Fruit fly (Drosophila melanogaster) whole organism, embryonic: ENCODE data around the gene Pgant2.

ENCODE experiments used
- Atf6 ChIP-seq: fragments of 200-800 bp; sonication (Bioruptor generic); IDR thresholded peaks from 2 replicates; pipeline ENCODE4 v1.3.6; 2022; ENCODE audit warnings: missing biosample characterization, missing genetic modification characterization
- Bgb ChIP-seq: fragments of 200-800 bp; sonication (Bioruptor generic); IDR thresholded peaks from 2 replicates; pipeline ENCODE4 v1.3.6; 2022; ENCODE audit warnings: missing biosample characterization, missing genetic modification characterization; ENCODE audit not compliant: partially characterized antibody
- CG10321 ChIP-seq: fragments of 200-800 bp; sonication (Bioruptor generic); IDR thresholded peaks from 2 replicates; pipeline ENCODE4 v1.3.6; 2022; ENCODE audit warnings: missing biosample characterization, missing genetic modification characterization
- CG12071 ChIP-seq: fragments of 200-800 bp; sonication (Bioruptor generic); optimal IDR thresholded peaks from 3 replicates; lab custom pipeline; 2018; ENCODE audit warnings: missing biosample characterization, mild to moderate bottlenecking, missing genetic modification characterization
- CG12391 ChIP-seq: fragments of 200-800 bp; sonication (Bioruptor generic); optimal IDR thresholded peaks from 3 replicates; lab custom pipeline; 2018; ENCODE audit warnings: missing biosample characterization, mild to moderate bottlenecking, missing genetic modification characterization, moderate library complexity
- CG13296 ChIP-seq: fragments of 200-800 bp; sonication (Bioruptor generic); optimal IDR thresholded peaks from 3 replicates; lab custom pipeline; 2018; ENCODE audit warnings: missing biosample characterization, mild to moderate bottlenecking, missing genetic modification characterization
- CG13424 ChIP-seq: fragments of 200-800 bp; sonication (Bioruptor generic); optimal IDR thresholded peaks from 2 replicates; lab custom pipeline; 2019; ENCODE audit warnings: missing biosample characterization, mild to moderate bottlenecking, missing genetic modification characterization, moderate library complexity
- CG14014 ChIP-seq: fragments of 200-800 bp; sonication (Bioruptor generic); IDR thresholded peaks from 2 replicates; pipeline ENCODE4 v1.3.6; 2022; ENCODE audit warnings: missing biosample characterization, missing genetic modification characterization
- CG15011 ChIP-seq: fragments of 200-800 bp; sonication (Bioruptor generic); optimal IDR thresholded peaks from 3 replicates; lab custom pipeline; 2018; ENCODE audit warnings: missing biosample characterization, mild to moderate bottlenecking, missing genetic modification characterization
- CG15269 ChIP-seq: fragments of 200-800 bp; sonication (Bioruptor generic); optimal IDR thresholded peaks from 2 replicates; lab custom pipeline; 2018; ENCODE audit warnings: missing biosample characterization, mild to moderate bottlenecking, missing genetic modification characterization, moderate library complexity
- CG15696 ChIP-seq: fragments of 200-800 bp; sonication (Bioruptor generic); optimal IDR thresholded peaks from 2 replicates; lab custom pipeline; 2019; ENCODE audit warnings: missing biosample characterization, mild to moderate bottlenecking, missing genetic modification characterization, moderate library complexity
- CG1647 ChIP-seq: fragments of 200-800 bp; sonication (Bioruptor generic); optimal IDR thresholded peaks from 3 replicates; lab custom pipeline; 2016; ENCODE audit warnings: missing biosample characterization, missing genetic modification characterization
- CG17186 ChIP-seq: fragments of 200-800 bp; sonication (Bioruptor generic); optimal IDR thresholded peaks from 3 replicates; lab custom pipeline; 2017; ENCODE audit warnings: missing biosample characterization, missing genetic modification reagents, missing genetic modification characterization
- CG17359 ChIP-seq: fragments of 200-800 bp; sonication (Bioruptor generic); optimal IDR thresholded peaks from 3 replicates; lab custom pipeline; 2018; ENCODE audit warnings: missing biosample characterization, mild to moderate bottlenecking, missing genetic modification characterization, moderate library complexity
- CG2199 ChIP-seq: fragments of 200-800 bp; sonication (Bioruptor generic); IDR thresholded peaks from 3 replicates; pipeline ENCODE4 v1.3.6; 2022; ENCODE audit warnings: missing biosample characterization, missing genetic modification characterization
- CG3065 ChIP-seq: fragments of 200-800 bp; sonication (Bioruptor generic); optimal IDR thresholded peaks from 2 replicates; lab custom pipeline; 2016; ENCODE audit warnings: missing biosample characterization, missing genetic modification characterization
- CG32767 ChIP-seq: fragments of 200-800 bp; sonication (Bioruptor generic); IDR thresholded peaks from 2 replicates; pipeline ENCODE4 v1.3.6; 2022; ENCODE audit warnings: missing biosample characterization, missing genetic modification characterization
- CG7928 ChIP-seq: fragments of 200-800 bp; sonication (Bioruptor generic); optimal IDR thresholded peaks from 2 replicates; lab custom pipeline; 2017; ENCODE audit warnings: missing biosample characterization, mild to moderate bottlenecking, missing genetic modification characterization
- CG8089 ChIP-seq: fragments of 200-800 bp; sonication (Bioruptor generic); optimal IDR thresholded peaks from 3 replicates; lab custom pipeline; 2016; ENCODE audit warnings: missing biosample characterization, missing genetic modification characterization
- CG9609 ChIP-seq: fragments of 200-800 bp; sonication (Bioruptor generic); optimal IDR thresholded peaks from 3 replicates; lab custom pipeline; 2016; ENCODE audit warnings: missing biosample characterization, missing genetic modification characterization
- CG9727 ChIP-seq: fragments of 200-800 bp; sonication (Bioruptor generic); optimal IDR thresholded peaks from 3 replicates; lab custom pipeline; 2017; ENCODE audit warnings: missing biosample characterization, mild to moderate bottlenecking, missing genetic modification characterization
- CkIIα-i1 ChIP-seq: fragments of 200-800 bp; sonication (Bioruptor generic); IDR thresholded peaks from 2 replicates; pipeline ENCODE4 v1.3.6; 2022; ENCODE audit warnings: missing biosample characterization, missing genetic modification characterization
- Doc3 ChIP-seq: fragments of 200-800 bp; sonication (Bioruptor generic); IDR thresholded peaks from 3 replicates; pipeline ENCODE4 v1.3.6; 2022; ENCODE audit warnings: missing biosample characterization, missing genetic modification characterization; ENCODE audit not compliant: partially characterized antibody
- Ets65A ChIP-seq: fragments of 200-800 bp; sonication (Bioruptor generic); peaks from one replicate; lab custom pipeline; 2016; ENCODE audit warnings: missing biosample characterization, missing genetic modification characterization
- Fer3 ChIP-seq: fragments of 200-800 bp; sonication (Bioruptor generic); optimal IDR thresholded peaks from 2 replicates; lab custom pipeline; 2018; ENCODE audit warnings: missing biosample characterization, mild to moderate bottlenecking, missing genetic modification characterization, moderate library complexity
- HmgD ChIP-seq: fragments of 200-800 bp; sonication (Bioruptor generic); optimal IDR thresholded peaks from 3 replicates; lab custom pipeline; 2016; ENCODE audit warnings: missing biosample characterization, missing genetic modification characterization
- Jarid2 ChIP-seq: fragments of 200-800 bp; sonication (Bioruptor generic); optimal IDR thresholded peaks from 3 replicates; lab custom pipeline; 2017; ENCODE audit warnings: mild to moderate bottlenecking, missing biosample characterization, missing genetic modification reagents, missing genetic modification characterization
- MESR4 ChIP-seq: fragments of 200-800 bp; sonication (Bioruptor generic); optimal IDR thresholded peaks from 2 replicates; lab custom pipeline; 2018; ENCODE audit warnings: missing biosample characterization, mild to moderate bottlenecking, missing genetic modification characterization, moderate library complexity
- Med ChIP-seq: fragments of 200-800 bp; sonication (Bioruptor generic); peaks from one replicate; lab custom pipeline; 2016; ENCODE audit warnings: missing biosample characterization, missing genetic modification characterization, mild to moderate bottlenecking, inconsistent platforms, moderate library complexity
- NfI ChIP-seq: fragments of 200-800 bp; sonication (Bioruptor generic); optimal IDR thresholded peaks from 3 replicates; lab custom pipeline; 2018; ENCODE audit warnings: missing biosample characterization, mild to moderate bottlenecking, missing genetic modification characterization, moderate library complexity
- Rx ChIP-seq: fragments of 200-800 bp; sonication (Bioruptor generic); IDR thresholded peaks from 2 replicates; pipeline ENCODE4 v1.3.6; 2022; ENCODE audit warnings: missing biosample characterization, missing genetic modification characterization
- aop ChIP-seq: fragments of 200-800 bp; sonication (Bioruptor generic); IDR thresholded peaks from 2 replicates; pipeline ENCODE4 v1.3.6; 2022; ENCODE audit warnings: missing biosample characterization, missing genetic modification characterization
- chm ChIP-seq: fragments of 200-800 bp; sonication (Bioruptor generic); IDR thresholded peaks from 2 replicates; pipeline ENCODE4 v1.3.6; 2022; ENCODE audit warnings: missing biosample characterization, missing genetic modification characterization
- crol ChIP-seq: fragments of 200-800 bp; sonication (Bioruptor generic); IDR thresholded peaks from 2 replicates; pipeline ENCODE4 v1.3.6; 2022; ENCODE audit warnings: missing biosample characterization, missing genetic modification characterization
- ftz-f1 ChIP-seq: fragments of 200-800 bp; sonication (Bioruptor generic); optimal IDR thresholded peaks from 2 replicates; lab custom pipeline; 2016; ENCODE audit warnings: missing biosample characterization, missing genetic modification characterization
- gce ChIP-seq: fragments of 200-800 bp; sonication (Bioruptor generic); IDR thresholded peaks from 3 replicates; pipeline ENCODE4 v1.3.6; 2022; ENCODE audit warnings: missing biosample characterization, missing genetic modification characterization
- gsb-n ChIP-seq: fragments of 200-800 bp; sonication (Bioruptor generic); optimal IDR thresholded peaks from 3 replicates; lab custom pipeline; 2018; ENCODE audit warnings: missing biosample characterization, mild to moderate bottlenecking, missing genetic modification characterization
- insv ChIP-seq, 2 experiments: fragments of 200-800 bp; sonication (Bioruptor generic); optimal IDR thresholded peaks; 3 replicates each; lab custom pipeline; 2016 to 2018; ENCODE audit warnings: missing biosample characterization in 2 of 2, missing genetic modification characterization in 2 of 2
- inv ChIP-seq: fragments of 200-800 bp; sonication (Bioruptor generic); IDR thresholded peaks from 2 replicates; pipeline ENCODE4 v1.3.6; 2022; ENCODE audit warnings: missing biosample characterization, missing genetic modification characterization; ENCODE audit not compliant: partially characterized antibody
- lov ChIP-seq, 2 experiments: fragments of 200-800 bp in 1 of 2; fragments of >200 bp in 1 of 2; sonication (Bioruptor generic) in 1 of 2; IDR thresholded peaks in 1 of 2; optimal IDR thresholded peaks in 1 of 2; 2 replicates in 1 of 2; 3 replicates in 1 of 2; pipeline versions ENCODE4 v1.3.6 to Lab custom; 2017 to 2022; ENCODE audit warnings: missing biosample characterization in 1 of 2, missing genetic modification characterization in 1 of 2
- mam ChIP-seq: fragments of 200-800 bp; sonication (Bioruptor generic); optimal IDR thresholded peaks from 3 replicates; lab custom pipeline; 2016; ENCODE audit warnings: missing biosample characterization, missing genetic modification characterization
- nom ChIP-seq: fragments of 200-800 bp; sonication (Bioruptor generic); optimal IDR thresholded peaks from 2 replicates; lab custom pipeline; 2017; ENCODE audit warnings: missing biosample characterization, missing genetic modification characterization, mild to moderate bottlenecking, moderate library complexity, missing genetic modification reagents
- pho ChIP-seq: fragments of 200-800 bp; sonication (Bioruptor generic); optimal IDR thresholded peaks from 2 replicates; lab custom pipeline; 2016; ENCODE audit warnings: missing biosample characterization, missing genetic modification characterization
- phol ChIP-seq: fragments of 200-800 bp; sonication (Bioruptor generic); optimal IDR thresholded peaks from 3 replicates; lab custom pipeline; 2018; ENCODE audit warnings: missing biosample characterization, mild to moderate bottlenecking, missing genetic modification characterization, moderate library complexity
- repo ChIP-seq: fragments of 200-800 bp; sonication (Bioruptor generic); optimal IDR thresholded peaks from 2 replicates; lab custom pipeline; 2016; ENCODE audit warnings: missing biosample characterization, missing genetic modification characterization
- sens ChIP-seq: fragments of 200-800 bp; sonication (Bioruptor generic); peaks from one replicate; lab custom pipeline; 2016; ENCODE audit warnings: missing biosample characterization, missing genetic modification characterization
- slbo ChIP-seq: fragments of 200-800 bp; sonication (Bioruptor generic); IDR thresholded peaks from 2 replicates; pipeline ENCODE4 v1.3.6; 2022; ENCODE audit warnings: missing biosample characterization, missing genetic modification characterization
- vfl ChIP-seq: fragments of 200-800 bp; sonication (Bioruptor generic); optimal IDR thresholded peaks from 2 replicates; lab custom pipeline; 2016; ENCODE audit warnings: missing biosample characterization, missing genetic modification characterization
- vnd ChIP-seq: fragments of 200-800 bp; sonication (Bioruptor generic); IDR thresholded peaks from 3 replicates; pipeline ENCODE4 v1.3.6; 2022; ENCODE audit warnings: missing biosample characterization, missing genetic modification characterization; ENCODE audit not compliant: partially characterized antibody
- zf30C ChIP-seq: fragments of 200-800 bp; sonication (Bioruptor generic); optimal IDR thresholded peaks from 3 replicates; lab custom pipeline; 2018; ENCODE audit warnings: missing biosample characterization, mild to moderate bottlenecking, missing genetic modification characterization

The Pgant2 gene

dm6 chr2L:3372483-3372929, 54.0 kb downstream of the Pgant2 start (continued):
- TF ChIP-seq CG7928 (GFP tag; lab: Kevin White, UChicago): no peak
- TF ChIP-seq CG13296 (GFP tag; lab: Kevin White, UChicago): peak; percentile 3
- peak; percentile 6 for TF ChIP-seq CG17359 (tag; lab: Kevin White, UChicago)
- no peak for TF ChIP-seq gce (GFP tag; lab: Robert Waterston, UW)
- 0 out of 2 replicates have a peak, but pooled peaks have one; percentile 13 for TF ChIP-seq CG14014
- no peak for TF ChIP-seq gsb-n (tag; lab: Kevin White, UChicago)
- no peak for TF ChIP-seq CG15011 (GFP tag; lab: Kevin White, UChicago)
- TF ChIP-seq aop (GFP tag; lab: Robert Waterston, UW): no peak
- TF ChIP-seq CG8089 (GFP tag; lab: Kevin White, UChicago): peak; percentile 10
- TF ChIP-seq CG17186: no peak
- peak; percentile 29 for TF ChIP-seq mam
- TF ChIP-seq Fer3 (tag; lab: Kevin White, UChicago): no peak
- no peak for TF ChIP-seq repo (GFP tag; lab: Kevin White, UChicago)
- peak; percentile 15 for TF ChIP-seq CG13424
- no peak for TF ChIP-seq nom (GFP tag; lab: Kevin White, UChicago)
- TF ChIP-seq NfI (GFP tag; lab: Kevin White, UChicago): peak; percentile 4
- no peak for TF ChIP-seq ftz-f1 (GFP tag; lab: Kevin White, UChicago)
- peak; percentile 2 for TF ChIP-seq CG9609 (GFP tag; lab: Kevin White, UChicago)
- TF ChIP-seq sens (GFP tag; lab: Kevin White, UChicago): peak; percentile 19
- no peak for TF ChIP-seq CG32767 (GFP tag; lab: Robert Waterston, UW)
- TF ChIP-seq MESR4 (GFP tag; lab: Kevin White, UChicago): no peak
- no peak for TF ChIP-seq vfl (GFP tag; lab: Kevin White, UChicago)
- no peak for TF ChIP-seq crol (GFP tag; lab: Robert Waterston, UW)
- TF ChIP-seq pho (GFP tag; lab: Kevin White, UChicago): peak; percentile 3
- TF ChIP-seq Jarid2: no peak
- TF ChIP-seq CG15269 (tag; lab: Kevin White, UChicago): peak; percentile 25
- 0 out of 2 replicates have a peak, but pooled peaks have one; percentile 35 for TF ChIP-seq CkIIα-i1 (GFP tag; lab: Robert Waterston, UW)
- peak; percentile 25 for TF ChIP-seq CG12391 (tag; lab: Kevin White, UChicago)
- TF ChIP-seq lov (optimal IDR thresholded peaks at IDR 0.05; lab: Kevin White, UChicago): no peak
- 0 out of 3 replicates have a peak, but pooled peaks have one; percentile 5 for TF ChIP-seq lov (GFP tag; IDR thresholded peaks at IDR 0.05; lab: Robert Waterston, UW)
- no peak for TF ChIP-seq Doc3
- peak; percentile 15 for TF ChIP-seq phol (tag; lab: Kevin White, UChicago)
- no peak; the same call in 2 of the 3 replicates for TF ChIP-seq CG2199
- TF ChIP-seq zf30C (GFP tag; lab: Kevin White, UChicago): peak; percentile 72
- no peak for TF ChIP-seq CG15696 (tag; lab: Kevin White, UChicago)
- peak; percentile 22; the same call in 1 of the 3 replicates for TF ChIP-seq vnd (GFP tag; lab: Robert Waterston, UW)
- peak; percentile 65 for TF ChIP-seq CG3065 (GFP tag; lab: Kevin White, UChicago)
- 0 out of 2 replicates have a peak, but pooled peaks have one; percentile 23 for TF ChIP-seq inv (GFP tag; lab: Robert Waterston, UW)
- peak; percentile 91 for TF ChIP-seq Ets65A (GFP tag; lab: Kevin White, UChicago)
- TF ChIP-seq CG10321 (GFP tag; lab: Robert Waterston, UW): no peak
- peak; percentile 87 for TF ChIP-seq Med
- peak; percentile 30 for TF ChIP-seq HmgD
- TF ChIP-seq CG12071 (GFP tag; lab: Kevin White, UChicago): no peak
- peak; percentile 67 for TF ChIP-seq Bgb (GFP tag; lab: Robert Waterston, UW)
- 0 out of 2 replicates have a peak, but pooled peaks have one; percentile 14 for TF ChIP-seq Rx (GFP tag; lab: Robert Waterston, UW)
- peak; percentile 65 to 94 for TF ChIP-seq insv (GFP tag; optimal IDR thresholded peaks at IDR 0.05; lab: Kevin White, UChicago)
- TF ChIP-seq chm: 0 out of 2 replicates have a peak, but pooled peaks have one; percentile 22
- no peak for TF ChIP-seq CG9727 (GFP tag; lab: Kevin White, UChicago)
- TF ChIP-seq slbo (GFP tag; lab: Robert Waterston, UW): peak; percentile 31; the same call in 1 of the 2 replicates
- TF ChIP-seq CG1647: no peak
- TF ChIP-seq Atf6: 0 out of 2 replicates have a peak, but pooled peaks have one; percentile 13
